Worm (Caenorhabditis elegans): ENCODE data around the gene B0393.5.

Gene B0393.5

DNA sequence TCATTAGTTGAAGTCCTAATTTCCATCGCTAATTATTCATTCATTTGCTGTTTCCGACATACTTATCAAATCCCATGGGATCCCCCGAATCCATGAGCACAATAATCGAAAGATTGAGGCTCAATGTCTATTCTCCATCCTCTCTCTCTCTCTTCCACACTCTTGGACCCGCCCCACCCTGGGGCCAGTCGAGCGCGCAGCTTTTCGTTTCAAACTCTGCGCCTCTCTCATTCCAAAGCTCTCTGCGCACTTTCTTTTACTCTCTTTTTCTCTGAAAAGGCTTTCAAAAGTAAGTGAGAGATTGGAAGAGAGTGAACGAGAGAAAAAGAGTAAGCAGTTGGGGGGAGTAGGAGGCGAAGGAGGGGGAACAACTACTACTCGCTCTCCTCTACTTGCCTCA, 43.8 kb upstream of the B0393.5 start, which contains the start of gene acy-1 (continued):
- no peak for TF ChIP-seq spr-1 (tag; optimal IDR thresholded peaks at IDR 0.05)
- TF ChIP-seq aly-2 (tag; optimal IDR thresholded peaks at IDR 0.05), result no peak
- TF ChIP-seq pqm-1 (tag; optimal IDR thresholded peaks at IDR 0.05), result no peak
- no peak for TF ChIP-seq ceh-20 (GFP tag; IDR thresholded peaks at IDR 0.05)
- no peak for TF ChIP-seq F49E8.2 (tag; optimal IDR thresholded peaks at IDR 0.05; ENCODE audit: borderline replicate concordance)
- peak; percentile 61 for TF ChIP-seq set-16 (GFP tag; IDR thresholded peaks at IDR 0.05)
- TF ChIP-seq lin-38 (GFP tag; IDR thresholded peaks at IDR 0.05), result peak; percentile 65
- no peak for TF ChIP-seq ceh-62 (tag; optimal IDR thresholded peaks at IDR 0.05)
- no peak for TF ChIP-seq madf-5 (GFP tag; IDR thresholded peaks at IDR 0.05)
- no peak for TF ChIP-seq ces-1 (GFP tag; optimal IDR thresholded peaks at IDR 0.05)
- no peak for TF ChIP-seq daf-19 (GFP tag; conservative IDR thresholded peaks at IDR 0.05)
- TF ChIP-seq ZK337.2 (GFP tag; IDR thresholded peaks at IDR 0.05), result no peak
- TF ChIP-seq daf-16 (GFP tag; optimal IDR thresholded peaks at IDR 0.05), result peak in 1 of 2 experiments; percentile 14
- no peak for TF ChIP-seq daf-16 (tag; optimal IDR thresholded peaks at IDR 0.05)
- TF ChIP-seq nhr-48 (tag; optimal IDR thresholded peaks at IDR 0.05), result no peak
- TF ChIP-seq nhr-6 (tag; optimal IDR thresholded peaks at IDR 0.05), result no peak
- no peak for TF ChIP-seq cey-2 (tag; optimal IDR thresholded peaks at IDR 0.05; ENCODE audit: borderline replicate concordance, insufficient read depth)
- TF ChIP-seq zag-1 (tag; optimal IDR thresholded peaks at IDR 0.05), result no peak
- TF ChIP-seq Y105C5A.15 (GFP tag; IDR thresholded peaks at IDR 0.05), result no peak
- no peak for TF ChIP-seq F26F4.8 (GFP tag; conservative IDR thresholded peaks at IDR 0.05)
- no peak for TF ChIP-seq nhr-77 (tag; optimal IDR thresholded peaks at IDR 0.05)
- no peak for TF ChIP-seq ceh-32 (tag; optimal IDR thresholded peaks at IDR 0.05; ENCODE audit: poor library complexity)
- TF ChIP-seq lir-3 (tag; optimal IDR thresholded peaks at IDR 0.05), result no peak
- no peak for TF ChIP-seq ama-1 (optimal IDR thresholded peaks at IDR 0.05)
- TF ChIP-seq mxl-3 (GFP tag; optimal IDR thresholded peaks at IDR 0.05), result no peak
- TF ChIP-seq skn-1 (tag; optimal IDR thresholded peaks at IDR 0.05), result no peak
- no peak for TF ChIP-seq ztf-7 (tag; optimal IDR thresholded peaks at IDR 0.05)
- TF ChIP-seq ceh-82 (tag; optimal IDR thresholded peaks at IDR 0.05), result no peak
- no peak for TF ChIP-seq daf-12 (tag; optimal IDR thresholded peaks at IDR 0.05)
- no peak for TF ChIP-seq nhr-237 (tag; optimal IDR thresholded peaks at IDR 0.05)
- no peak for TF ChIP-seq saeg-2 (GFP tag; IDR thresholded peaks at IDR 0.05)
- TF ChIP-seq arid-1 (GFP tag; conservative IDR thresholded peaks at IDR 0.05), result no peak
- no peak for TF ChIP-seq sdz-12 (GFP tag; optimal IDR thresholded peaks at IDR 0.05)
- TF ChIP-seq zip-11 (GFP tag; IDR thresholded peaks at IDR 0.05), result no peak
- TF ChIP-seq tra-1 (GFP tag; IDR thresholded peaks at IDR 0.05), result no peak
- no peak for TF ChIP-seq lin-29 (GFP tag; IDR thresholded peaks at IDR 0.05)
- TF ChIP-seq ceh-28 (tag; optimal IDR thresholded peaks at IDR 0.05), result no peak
- TF ChIP-seq nhr-11 (tag; optimal IDR thresholded peaks at IDR 0.05), result peak; percentile 79
- no peak for TF ChIP-seq zfp-3 (GFP tag; conservative IDR thresholded peaks at IDR 0.05)
- TF ChIP-seq Y5F2A.4 (GFP tag; optimal IDR thresholded peaks at IDR 0.05), result no peak
- peak in 1 of 2 experiments; percentile 30 for TF ChIP-seq mdl-1 (tag; optimal IDR thresholded peaks at IDR 0.05)
- TF ChIP-seq Y48G9A.11 (GFP tag; IDR thresholded peaks at IDR 0.05), result no peak
- no peak for TF ChIP-seq tag-97 (GFP tag; IDR thresholded peaks at IDR 0.05)
- TF ChIP-seq egl-43 (GFP tag; IDR thresholded peaks at IDR 0.05), result 0 out of 2 replicates have a peak, but pooled peaks have one; percentile 34
- TF ChIP-seq unc-39 (tag; optimal IDR thresholded peaks at IDR 0.05), result no peak
- peak in 1 of 2 experiments; percentile 10 for TF ChIP-seq hif-1 (tag; optimal IDR thresholded peaks at IDR 0.05)
- TF ChIP-seq lsy-2 (tag; optimal IDR thresholded peaks at IDR 0.05), result peak; percentile 66 to 84
- no peak for TF ChIP-seq T20F7.1 (GFP tag; optimal IDR thresholded peaks at IDR 0.05)
- TF ChIP-seq ZK546.5 (tag; optimal IDR thresholded peaks at IDR 0.05), result no peak
- TF ChIP-seq lin-1 (GFP tag; IDR thresholded peaks at IDR 0.05), result no peak
- TF ChIP-seq R02D3.7 (tag; optimal IDR thresholded peaks at IDR 0.05), result no peak
- TF ChIP-seq gei-8 (GFP tag; optimal IDR thresholded peaks at IDR 0.05), result no peak
- no peak for TF ChIP-seq dmd-9 (GFP tag; IDR thresholded peaks at IDR 0.05)

Measured in whole organism, L4 larva.